Worm (Caenorhabditis elegans) whole organism, early embryonic: Measurements from ENCODE around the gene taf-11.1.

Experiments used
- B0310.2 ChIP-seq: sonication (generic microtip); optimal IDR thresholded peaks from 2 replicates; lab custom pipeline; 2016; ENCODE audit warnings: mild to moderate bottlenecking, missing genetic modification characterization, missing compliant biosample characterization
- F13C5.2 ChIP-seq: sonication (generic microtip); optimal IDR thresholded peaks from 2 replicates; lab custom pipeline; 2017; ENCODE audit warnings: mild to moderate bottlenecking, missing genetic modification characterization, inconsistent platforms, missing compliant biosample characterization
- aly-1 ChIP-seq: sonication (generic microtip); optimal IDR thresholded peaks from 2 replicates; lab custom pipeline; 2016; ENCODE audit warnings: missing genetic modification characterization, missing compliant biosample characterization
- ama-1 ChIP-seq: fragments of 150-350 bp; optimal IDR thresholded peaks from 2 replicates; lab custom pipeline; 2014
- ceh-13 ChIP-seq: fragments of 200-800 bp; sonication (Bioruptor generic); optimal IDR thresholded peaks from 2 replicates; lab custom pipeline; 2018; ENCODE audit warnings: mild to moderate bottlenecking, missing genetic modification characterization, missing compliant biosample characterization
- ceh-36 ChIP-seq: sonication (generic microtip); optimal IDR thresholded peaks from 2 replicates; lab custom pipeline; 2016; ENCODE audit warnings: missing genetic modification characterization, inconsistent platforms, missing compliant biosample characterization
- ets-7 ChIP-seq: sonication (generic microtip); optimal IDR thresholded peaks from 2 replicates; lab custom pipeline; 2016; ENCODE audit warnings: missing genotype, missing genetic modification characterization, missing compliant biosample characterization
- flt-1 ChIP-seq: fragments of 200-800 bp; sonication (Bioruptor generic); IDR thresholded peaks from 2 replicates; pipeline ENCODE4 v1.3.6; 2022; ENCODE audit warnings: missing genetic modification characterization, missing compliant biosample characterization
- hmbx-1 ChIP-seq: sonication (generic microtip); optimal IDR thresholded peaks from 2 replicates; lab custom pipeline; 2016; ENCODE audit warnings: mild to moderate bottlenecking, missing genetic modification characterization, missing compliant biosample characterization
- hmg-4 ChIP-seq: fragments of 200-800 bp; sonication (Bioruptor generic); optimal IDR thresholded peaks from 2 replicates; lab custom pipeline; 2018; ENCODE audit warnings: mild to moderate bottlenecking, missing genetic modification characterization, missing compliant biosample characterization
- hnd-1 ChIP-seq: sonication (generic microtip); optimal IDR thresholded peaks from 2 replicates; lab custom pipeline; 2016; ENCODE audit warnings: missing genetic modification characterization, missing compliant biosample characterization
- pes-1 ChIP-seq: fragments of 200-800 bp; sonication (Bioruptor generic); IDR thresholded peaks from 2 replicates; pipeline ENCODE4 v1.3.6; 2022; ENCODE audit warnings: missing genetic modification reagents, missing genetic modification characterization, missing compliant biosample characterization
- scrt-1 ChIP-seq: fragments of 200-800 bp; sonication (Bioruptor generic); IDR thresholded peaks from 2 replicates; pipeline ENCODE4 v1.3.6; 2022; ENCODE audit warnings: missing genetic modification characterization, missing compliant biosample characterization
- sea-1 ChIP-seq: fragments of 200-800 bp; sonication (Bioruptor generic); conservative IDR thresholded peaks from 2 replicates; pipeline ENCODE4 v1.3.6; 2022; ENCODE audit warnings: missing genetic modification characterization, missing compliant biosample characterization
- tbx-11 ChIP-seq: fragments of 200-800 bp; sonication (Bioruptor generic); IDR thresholded peaks from 2 replicates; pipeline ENCODE4 v1.3.6; 2022; ENCODE audit warnings: missing genetic modification characterization, missing compliant biosample characterization
- tbx-37 ChIP-seq: fragments of 200-800 bp; sonication (Bioruptor generic); conservative IDR thresholded peaks from 2 replicates; pipeline ENCODE4 v1.3.6; 2022; ENCODE audit warnings: missing genetic modification reagents, missing genetic modification characterization, missing compliant biosample characterization
- tra-4 ChIP-seq: sonication (generic microtip); optimal IDR thresholded peaks from 2 replicates; lab custom pipeline; 2017; ENCODE audit warnings: missing genetic modification characterization, missing compliant biosample characterization

The taf-11.1 gene

DNA sequence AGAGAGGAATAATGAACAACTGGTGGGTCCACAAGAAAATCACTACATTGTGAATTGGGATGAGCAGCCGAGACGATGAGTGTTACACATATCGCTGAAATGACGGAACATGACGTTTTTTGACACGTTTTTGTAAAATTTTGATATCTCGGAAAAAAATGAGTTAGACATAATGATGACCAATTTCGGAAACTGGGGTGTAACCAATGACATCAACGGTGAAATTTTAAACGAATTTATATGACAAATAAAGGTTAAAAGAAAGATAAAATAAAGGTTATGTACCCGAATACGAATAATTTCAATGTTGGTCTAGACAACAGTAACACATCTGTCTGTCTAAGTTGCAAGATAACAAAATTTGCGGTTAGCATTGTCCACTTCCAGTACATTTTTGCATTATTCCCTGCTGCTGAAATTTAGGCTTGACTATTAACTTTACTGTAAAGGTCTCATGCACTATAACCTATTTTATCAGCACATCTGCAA, 24.4 kb downstream of the taf-11.1 start, which contains the start of the genes twk-28 and ets-9:
TSS of gene twk-28 (minus strand) at position 51 of the 489 bp plus-strand sequence.
TSS of gene ets-9 (plus strand) at position 410 of the 489 bp plus-strand sequence.
- TF ChIP-seq ama-1 (lab: Kevin White, UChicago) (no peak), F13C5.2 (tag; lab: Kevin White, UChicago) (no peak), scrt-1 (no peak), aly-1 (tag; lab: Kevin White, UChicago) (no peak), tbx-37 (GFP tag; lab: Robert Waterston, UW) (no peak)

ce11 chrX:4282380-4282779, 27.4 kb downstream of the taf-11.1 start, which contains the start of gene C52B9.19:
Gene C52B9.19, plus strand, starts transcription at chrX:4282555.
- TF ChIP-seq scrt-1 (no peak), sea-1 (GFP tag; lab: Robert Waterston, UW) (no peak), ceh-36 (no peak), flt-1 (GFP tag; lab: Robert Waterston, UW) (no peak), F13C5.2 (tag; lab: Kevin White, UChicago) (no peak), hnd-1 (tag; lab: Kevin White, UChicago) (no peak), tbx-11 (no peak), pes-1 (no peak), ceh-13 (GFP tag; lab: Kevin White, UChicago) (no peak), hmg-4 (no peak), hmbx-1 (tag; lab: Kevin White, UChicago) (no peak), aly-1 (tag; lab: Kevin White, UChicago) (no peak), tra-4 (no peak), ama-1 (lab: Kevin White, UChicago) (no peak), ets-7 (tag; lab: Kevin White, UChicago) (no peak), tbx-37 (GFP tag; lab: Robert Waterston, UW) (no peak), B0310.2 (tag; lab: Kevin White, UChicago) (no peak)

ce11 chrX:4283989-4284388, 29.0 kb downstream of the taf-11.1 start, which contains the start of gene ets-10:
Gene ets-10, plus strand, starts transcription at chrX:4284189.
- TF ChIP-seq tbx-11 (no peak), ceh-36 (no peak), tbx-37 (GFP tag; lab: Robert Waterston, UW) (no peak), ceh-13 (GFP tag; lab: Kevin White, UChicago) (no peak), hnd-1 (tag; lab: Kevin White, UChicago) (no peak)

ce11 chrX:4284470-4284869, 29.5 kb downstream of the taf-11.1 start:
- no peak for TF ChIP-seq tbx-11
- no peak for TF ChIP-seq hmg-4
- TF ChIP-seq B0310.2 (tag; lab: Kevin White, UChicago) = no peak
- no peak for TF ChIP-seq tbx-37 (GFP tag; lab: Robert Waterston, UW)
- no peak for TF ChIP-seq flt-1 (GFP tag; lab: Robert Waterston, UW)
- no peak for TF ChIP-seq hnd-1 (tag; lab: Kevin White, UChicago)
- no peak for TF ChIP-seq ceh-36
- TF ChIP-seq F13C5.2 (tag; lab: Kevin White, UChicago) = no peak
- TF ChIP-seq pes-1 = no peak
- no peak for TF ChIP-seq aly-1 (tag; lab: Kevin White, UChicago)
- no peak for TF ChIP-seq tra-4
- no peak for TF ChIP-seq ama-1 (lab: Kevin White, UChicago)
- no peak for TF ChIP-seq ceh-13 (GFP tag; lab: Kevin White, UChicago)
- no peak for TF ChIP-seq scrt-1
- TF ChIP-seq hmbx-1 (tag; lab: Kevin White, UChicago) = no peak
- TF ChIP-seq ets-7 (tag; lab: Kevin White, UChicago) = no peak
- TF ChIP-seq sea-1 (GFP tag; lab: Robert Waterston, UW) = no peak

- TF ChIP-seq hmbx-1 (tag; lab: Kevin White, UChicago) (no peak), tbx-37 (GFP tag; lab: Robert Waterston, UW) (no peak), F13C5.2 (tag; lab: Kevin White, UChicago) (no peak), tbx-11 (no peak), hnd-1 (tag; lab: Kevin White, UChicago) (no peak), B0310.2 (tag; lab: Kevin White, UChicago) (no peak)
These were observed 30.8 kb downstream of the taf-11.1 start, which contains the start of gene cka-2 for ce11 chrX:4285669-4286174. Gene cka-2, plus strand, starts transcription at chrX:4286124.

DNA sequence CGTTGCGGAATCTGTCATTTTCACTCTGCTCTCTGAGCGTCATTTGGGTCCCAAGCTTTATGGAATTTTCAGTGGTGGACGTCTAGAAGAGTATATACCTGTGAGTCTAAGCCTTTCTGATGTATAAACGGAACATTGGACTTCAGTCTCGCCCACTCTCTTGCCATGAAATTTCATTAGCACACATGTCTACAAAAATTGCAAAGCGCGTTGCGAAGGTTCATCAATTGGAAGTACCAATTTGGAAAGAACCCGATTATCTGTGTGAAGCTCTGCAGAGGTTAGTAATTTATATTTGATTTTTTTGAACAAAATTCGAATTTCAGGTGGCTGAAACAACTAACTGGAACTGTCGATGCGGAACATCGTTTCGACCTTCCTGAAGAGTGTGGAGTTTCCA, 34.8 kb downstream of the taf-11.1 start:
- TF ChIP-seq ets-7 (tag; lab: Kevin White, UChicago) = no peak
- TF ChIP-seq tbx-11 = no peak
- TF ChIP-seq F13C5.2 (tag; lab: Kevin White, UChicago) = no peak
- TF ChIP-seq tra-4 = no peak
- TF ChIP-seq aly-1 (tag; lab: Kevin White, UChicago) = no peak
- no peak for TF ChIP-seq B0310.2 (tag; lab: Kevin White, UChicago)
- TF ChIP-seq ceh-36 = no peak
- no peak for TF ChIP-seq hmg-4
- no peak for TF ChIP-seq ama-1 (lab: Kevin White, UChicago)
- TF ChIP-seq tbx-37 (GFP tag; lab: Robert Waterston, UW) = no peak
- TF ChIP-seq pes-1 = no peak
- TF ChIP-seq ceh-13 (GFP tag; lab: Kevin White, UChicago) = no peak
- TF ChIP-seq hmbx-1 (tag; lab: Kevin White, UChicago) = no peak
- no peak for TF ChIP-seq scrt-1
- TF ChIP-seq hnd-1 (tag; lab: Kevin White, UChicago) = no peak
- TF ChIP-seq flt-1 (GFP tag; lab: Robert Waterston, UW) = no peak
- no peak for TF ChIP-seq sea-1 (GFP tag; lab: Robert Waterston, UW)

- TF ChIP-seq ama-1 (lab: Kevin White, UChicago) = no peak
- no peak for TF ChIP-seq F13C5.2 (tag; lab: Kevin White, UChicago)
- no peak for TF ChIP-seq sea-1 (GFP tag; lab: Robert Waterston, UW)
- TF ChIP-seq scrt-1 = no peak
- no peak for TF ChIP-seq ets-7 (tag; lab: Kevin White, UChicago)
- no peak for TF ChIP-seq aly-1 (tag; lab: Kevin White, UChicago)
- no peak for TF ChIP-seq hmbx-1 (tag; lab: Kevin White, UChicago)
- TF ChIP-seq tbx-11 = no peak
- no peak for TF ChIP-seq pes-1
- TF ChIP-seq hnd-1 (tag; lab: Kevin White, UChicago) = no peak
- TF ChIP-seq tra-4 = no peak
- TF ChIP-seq flt-1 (GFP tag; lab: Robert Waterston, UW) = no peak
- TF ChIP-seq ceh-36 = no peak
- TF ChIP-seq ceh-13 (GFP tag; lab: Kevin White, UChicago) = no peak
- TF ChIP-seq B0310.2 (tag; lab: Kevin White, UChicago) = no peak
- no peak for TF ChIP-seq hmg-4
- no peak for TF ChIP-seq tbx-37 (GFP tag; lab: Robert Waterston, UW)
These were observed 40.0 kb downstream of the taf-11.1 start for ce11 chrX:4294957-4295356.
